Worm (Caenorhabditis elegans): Measurements from ENCODE around the gene F20C5.5.

F20C5.5 gene

ce11 chrIV:8718153-8718552 is 51.3 kb downstream of the F20C5.5 start, which contains the start of gene H23L24.1:
TSS of gene H23L24.1 (plus strand) at chrIV:8718453.
- no peak for TF ChIP-seq F13H6.1 (tag; optimal IDR thresholded peaks at IDR 0.05)
- TF ChIP-seq unc-86 (tag; optimal IDR thresholded peaks at IDR 0.05): no peak
- no peak for TF ChIP-seq ceh-31 (tag; optimal IDR thresholded peaks at IDR 0.05)
- TF ChIP-seq pqm-1 (tag; optimal IDR thresholded peaks at IDR 0.05): no peak
- TF ChIP-seq pha-4 (tag; optimal IDR thresholded peaks at IDR 0.05): no peak

Measured in whole organism, late embryonic.